Worm (Caenorhabditis elegans) whole organism, young adult: ENCODE measurements around the gene Y39G8B.10.
A peak's percentile ranks its signal among the peaks of the same experiment; 100 is the strongest.

Experiments used
- B0019.2 ChIP-seq: fragments of 200-800 bp; sonication (Bioruptor generic); conservative IDR thresholded peaks from 2 replicates; pipeline ENCODE4 v1.3.6; 2022; ENCODE audit warnings: missing genetic modification reagents, missing genetic modification characterization, missing compliant biosample characterization
- B0336.3 ChIP-seq: fragments of 200-800 bp; sonication (Bioruptor generic); IDR thresholded peaks from 2 replicates; pipeline ENCODE4 v1.3.6; 2022; ENCODE audit warnings: missing genetic modification characterization, missing compliant biosample characterization
- C06A6.2 ChIP-seq: fragments of 200-800 bp; sonication (Bioruptor generic); conservative IDR thresholded peaks from 2 replicates; pipeline ENCODE4 v1.3.6; 2022; ENCODE audit warnings: missing genetic modification characterization, missing compliant biosample characterization
- D2030.7 ChIP-seq: fragments of 200-800 bp; sonication (Bioruptor generic); IDR thresholded peaks from 2 replicates; pipeline ENCODE4 v1.3.6; 2022; ENCODE audit warnings: missing genetic modification reagents, missing genetic modification characterization, missing compliant biosample characterization
- F55B11.4 ChIP-seq: sonication (generic microtip); optimal IDR thresholded peaks from 2 replicates; lab custom pipeline; 2016; ENCODE audit warnings: missing compliant biosample characterization, missing genetic modification characterization, borderline replicate concordance; ENCODE audit not compliant: insufficient read depth
- F57A8.1 ChIP-seq: fragments of 200-800 bp; sonication (Bioruptor generic); optimal IDR thresholded peaks from 2 replicates; lab custom pipeline; 2018; ENCODE audit warnings: mild to moderate bottlenecking, missing genetic modification characterization, moderate library complexity, missing compliant biosample characterization
- K11D2.4 ChIP-seq: fragments of 200-800 bp; sonication (Bioruptor generic); IDR thresholded peaks from 2 replicates; pipeline ENCODE4 v1.3.6; 2022; ENCODE audit warnings: missing genetic modification reagents, missing genetic modification characterization, missing compliant biosample characterization
- T07F8.4 ChIP-seq: sonication (generic microtip); optimal IDR thresholded peaks from 2 replicates; lab custom pipeline; 2016; ENCODE audit warnings: mild to moderate bottlenecking, missing genetic modification characterization, moderate library complexity, missing compliant biosample characterization
- T26A5.8 ChIP-seq: sonication (generic microtip); optimal IDR thresholded peaks from 2 replicates; lab custom pipeline; 2016; ENCODE audit warnings: missing genetic modification characterization, missing compliant biosample characterization
- akir-1 ChIP-seq: fragments of 200-800 bp; sonication (Bioruptor generic); optimal IDR thresholded peaks from 2 replicates; lab custom pipeline; 2018; ENCODE audit warnings: mild to moderate bottlenecking, missing genetic modification characterization, moderate library complexity, missing compliant biosample characterization
- ama-1 ChIP-seq, 3 experiments: fragments of 150-350 bp in 1 of 3; sonication (generic microtip) in 2 of 3; optimal IDR thresholded peaks; 2 replicates each; lab custom pipeline; 2014 to 2018; ENCODE audit warnings: missing biosample characterization in 2 of 3, missing genetic modification characterization in 2 of 3, missing genetic modification reagents in 2 of 3
- aptf-3 ChIP-seq: fragments of 200-800 bp; sonication (Bioruptor generic); IDR thresholded peaks from 2 replicates; pipeline ENCODE4 v1.3.6; 2022; ENCODE audit warnings: missing genetic modification characterization, missing compliant biosample characterization
- bed-1 ChIP-seq: fragments of 200-800 bp; sonication (Bioruptor generic); IDR thresholded peaks from 2 replicates; pipeline ENCODE4 v1.3.6; 2022; ENCODE audit warnings: missing genetic modification reagents, missing genetic modification characterization, missing compliant biosample characterization
- bed-2 ChIP-seq: fragments of 200-800 bp; sonication (Bioruptor generic); IDR thresholded peaks from 2 replicates; pipeline ENCODE4 v1.3.6; 2022; ENCODE audit warnings: missing genetic modification reagents, missing genetic modification characterization, missing compliant biosample characterization
- ceh-100 ChIP-seq: fragments of 200-800 bp; sonication (Bioruptor generic); IDR thresholded peaks from 2 replicates; pipeline ENCODE4 v1.3.6; 2022; ENCODE audit warnings: missing genetic modification reagents, missing genetic modification characterization, missing compliant biosample characterization
- ceh-40 ChIP-seq: fragments of 200-800 bp; sonication (Bioruptor generic); IDR thresholded peaks from 2 replicates; pipeline ENCODE4 v1.3.6; 2022; ENCODE audit warnings: missing genetic modification characterization, missing compliant biosample characterization
- dox-1 ChIP-seq: fragments of 200-800 bp; sonication (Bioruptor generic); IDR thresholded peaks from 2 replicates; pipeline ENCODE4 v1.3.6; 2022; ENCODE audit warnings: missing genetic modification reagents, missing genetic modification characterization, missing compliant biosample characterization
- dpff-1 ChIP-seq: sonication (generic microtip); optimal IDR thresholded peaks from 2 replicates; lab custom pipeline; 2017; ENCODE audit warnings: mild to moderate bottlenecking, missing genetic modification characterization, missing compliant biosample characterization
- dpl-1 ChIP-seq: fragments of 150-350 bp; optimal IDR thresholded peaks from 2 replicates; lab custom pipeline; 2014; ENCODE audit warnings: missing biosample characterization, missing genetic modification reagents, missing genetic modification characterization
- egl-44 ChIP-seq: fragments of 200-800 bp; sonication (Bioruptor generic); IDR thresholded peaks from 2 replicates; pipeline ENCODE4 v1.3.6; 2022; ENCODE audit warnings: missing genetic modification reagents, missing genetic modification characterization, missing compliant biosample characterization
- egrh-3 ChIP-seq: fragments of 200-800 bp; sonication (Bioruptor generic); IDR thresholded peaks from 2 replicates; pipeline ENCODE4 v1.3.6; 2022; ENCODE audit warnings: missing genetic modification reagents, missing genetic modification characterization, missing compliant biosample characterization
- hlh-12 ChIP-seq: sonication (generic microtip); optimal IDR thresholded peaks from 2 replicates; lab custom pipeline; 2016; ENCODE audit warnings: missing genetic modification characterization, missing compliant biosample characterization
- hlh-26 ChIP-seq: fragments of 200-800 bp; sonication (Bioruptor generic); conservative IDR thresholded peaks from 2 replicates; pipeline ENCODE4 v1.3.6; 2022; ENCODE audit warnings: missing genetic modification reagents, missing genetic modification characterization, missing compliant biosample characterization
- hmg-1.2 ChIP-seq: fragments of 200-800 bp; sonication (Bioruptor generic); IDR thresholded peaks from 2 replicates; pipeline ENCODE4 v1.3.6; 2022; ENCODE audit warnings: missing genetic modification reagents, missing genetic modification characterization, missing compliant biosample characterization
- hrde-1 ChIP-seq: sonication (generic microtip); optimal IDR thresholded peaks from 2 replicates; lab custom pipeline; 2016; ENCODE audit warnings: missing genetic modification characterization, mild to moderate bottlenecking, missing compliant biosample characterization, moderate library complexity, missing genotype, missing genetic modification reagents, borderline replicate concordance
- lin-40 ChIP-seq: sonication (generic microtip); optimal IDR thresholded peaks from 2 replicates; lab custom pipeline; 2016; ENCODE audit warnings: missing genetic modification characterization, mild to moderate bottlenecking, missing compliant biosample characterization, missing genotype, missing genetic modification reagents
- lin-54 ChIP-seq: fragments of 200-800 bp; sonication (Bioruptor generic); optimal IDR thresholded peaks from 2 replicates; lab custom pipeline; 2018; ENCODE audit warnings: mild to moderate bottlenecking, missing genetic modification characterization, missing compliant biosample characterization
- lsl-1 ChIP-seq: fragments of 200-800 bp; sonication (Bioruptor generic); optimal IDR thresholded peaks from 2 replicates; lab custom pipeline; 2018; ENCODE audit warnings: mild to moderate bottlenecking, missing genetic modification characterization, moderate library complexity, missing compliant biosample characterization
- madf-10 ChIP-seq: sonication (generic microtip); optimal IDR thresholded peaks from 2 replicates; lab custom pipeline; 2016; ENCODE audit warnings: mild to moderate bottlenecking, missing genetic modification characterization, missing compliant biosample characterization
- madf-3 ChIP-seq: fragments of 200-800 bp; sonication (Bioruptor generic); IDR thresholded peaks from 2 replicates; pipeline ENCODE4 v1.3.6; 2022; ENCODE audit warnings: missing genetic modification reagents, missing genetic modification characterization, missing compliant biosample characterization
- mcd-1 ChIP-seq: fragments of 200-800 bp; sonication (Bioruptor generic); IDR thresholded peaks from 2 replicates; pipeline ENCODE4 v1.3.6; 2022; ENCODE audit warnings: missing genetic modification reagents, missing genetic modification characterization, missing compliant biosample characterization
- mel-28 ChIP-seq: sonication (generic microtip); optimal IDR thresholded peaks from 2 replicates; lab custom pipeline; 2016; ENCODE audit warnings: borderline replicate concordance, mild to moderate bottlenecking, missing genetic modification characterization, missing compliant biosample characterization
- mxl-1 ChIP-seq: sonication (generic microtip); optimal IDR thresholded peaks from 2 replicates; lab custom pipeline; 2016; ENCODE audit warnings: missing genetic modification characterization, missing compliant biosample characterization
- nfya-1 ChIP-seq: sonication (generic microtip); optimal IDR thresholded peaks from 2 replicates; lab custom pipeline; 2017; ENCODE audit warnings: antibody characterized with exemption, missing compliant biosample characterization, missing genetic modification characterization, borderline replicate concordance; ENCODE audit not compliant: insufficient read depth
- nfya-2 ChIP-seq: fragments of 200-800 bp; sonication (Bioruptor generic); IDR thresholded peaks from 2 replicates; pipeline ENCODE4 v1.3.6; 2022; ENCODE audit warnings: missing genetic modification reagents, missing genetic modification characterization, missing compliant biosample characterization
- nhr-179 ChIP-seq: sonication (generic microtip); optimal IDR thresholded peaks from 2 replicates; lab custom pipeline; 2016; ENCODE audit warnings: mild to moderate bottlenecking, missing genetic modification characterization, missing compliant biosample characterization
- nhr-27 ChIP-seq: fragments of 200-800 bp; sonication (Bioruptor generic); optimal IDR thresholded peaks from 2 replicates; lab custom pipeline; 2018; ENCODE audit warnings: mild to moderate bottlenecking, missing genetic modification characterization, moderate library complexity, missing compliant biosample characterization
- nhr-80 ChIP-seq: sonication (generic microtip); optimal IDR thresholded peaks from 2 replicates; lab custom pipeline; 2016; ENCODE audit warnings: missing genetic modification characterization, missing compliant biosample characterization
- pha-4 ChIP-seq: fragments of 150-350 bp; sonication (generic microtip); optimal IDR thresholded peaks from 2 replicates; lab custom pipeline; 2014; ENCODE audit warnings: missing biosample characterization, missing genetic modification reagents, missing genetic modification characterization
- repo-1 ChIP-seq: sonication (generic microtip); optimal IDR thresholded peaks from 2 replicates; lab custom pipeline; 2017; ENCODE audit warnings: mild to moderate bottlenecking, missing genetic modification characterization, missing compliant biosample characterization
- snpc-1.3 ChIP-seq: sonication (generic microtip); optimal IDR thresholded peaks from 2 replicates; lab custom pipeline; 2017; ENCODE audit warnings: missing genetic modification characterization, mild to moderate bottlenecking, missing compliant biosample characterization, antibody characterized with exemption, moderate library complexity, missing genotype, missing genetic modification reagents; ENCODE audit not compliant: insufficient read depth
- somi-1 ChIP-seq: fragments of 200-800 bp; sonication (Bioruptor generic); optimal IDR thresholded peaks from 2 replicates; lab custom pipeline; 2018; ENCODE audit warnings: mild to moderate bottlenecking, missing genetic modification characterization, missing compliant biosample characterization
- unc-130 ChIP-seq: sonication (generic microtip); optimal IDR thresholded peaks from 2 replicates; lab custom pipeline; 2016; ENCODE audit warnings: missing genetic modification reagents, missing genetic modification characterization, missing compliant biosample characterization
- zim-3 ChIP-seq: sonication (generic microtip); optimal IDR thresholded peaks from 2 replicates; lab custom pipeline; 2017; ENCODE audit warnings: mild to moderate bottlenecking, missing genetic modification characterization, moderate library complexity, missing compliant biosample characterization
- ztf-18 ChIP-seq: sonication (generic microtip); optimal IDR thresholded peaks from 2 replicates; lab custom pipeline; 2016; ENCODE audit warnings: missing genotype, mild to moderate bottlenecking, missing genetic modification characterization, missing compliant biosample characterization
- ztf-22 ChIP-seq: fragments of 200-800 bp; sonication (Bioruptor generic); optimal IDR thresholded peaks from 2 replicates; lab custom pipeline; 2018; ENCODE audit warnings: mild to moderate bottlenecking, missing genetic modification characterization, moderate library complexity, missing compliant biosample characterization
- ztf-25 ChIP-seq: fragments of 200-800 bp; sonication (Bioruptor generic); IDR thresholded peaks from 2 replicates; pipeline ENCODE4 v1.3.6; 2022; ENCODE audit warnings: missing genetic modification reagents, missing genetic modification characterization, missing compliant biosample characterization
- ztf-26 ChIP-seq: sonication (generic microtip); optimal IDR thresholded peaks from 2 replicates; lab custom pipeline; 2017; ENCODE audit warnings: missing genetic modification characterization, missing compliant biosample characterization
- ztf-6 ChIP-seq: fragments of 200-800 bp; sonication (Bioruptor generic); IDR thresholded peaks from 2 replicates; pipeline ENCODE4 v1.3.6; 2022; ENCODE audit warnings: missing genetic modification reagents, missing genetic modification characterization, missing compliant biosample characterization

The Y39G8B.10 gene

DNA sequence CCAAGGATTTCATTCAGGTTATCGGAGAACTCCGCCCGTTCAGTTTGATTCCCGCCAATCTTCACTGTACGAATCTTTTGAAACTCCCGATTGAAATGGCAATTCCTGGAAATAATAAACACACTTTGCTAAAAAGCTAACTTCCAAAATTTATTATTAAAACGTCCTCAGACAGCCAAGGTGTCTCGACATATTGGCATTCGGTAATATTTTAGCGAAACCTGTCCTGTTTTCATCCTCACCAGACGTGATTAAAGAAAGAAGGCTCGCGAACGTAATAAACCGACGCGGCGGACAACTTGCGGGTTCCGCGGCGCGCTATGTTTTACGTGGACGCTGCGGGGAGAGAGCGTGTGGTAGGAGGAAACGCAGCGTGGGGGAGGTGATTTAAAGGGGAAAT lies 35.3 kb upstream of the Y39G8B.10 start (continued):
- TF ChIP-seq repo-1 (tag; lab: Kevin White, UChicago) = peak; percentile 95
- TF ChIP-seq mxl-1 (tag; lab: Kevin White, UChicago) = no peak
- TF ChIP-seq madf-10 = peak; percentile 48
- TF ChIP-seq bed-1 (GFP tag; lab: Robert Waterston, UW) = no peak
- no peak for TF ChIP-seq nfya-2 (GFP tag; lab: Robert Waterston, UW)
- peak; percentile 100 for TF ChIP-seq hmg-1.2 (GFP tag; lab: Robert Waterston, UW)
- TF ChIP-seq nhr-179 (tag; lab: Kevin White, UChicago) = peak; percentile 73
- TF ChIP-seq zim-3 (tag; lab: Kevin White, UChicago) = peak; percentile 41
- TF ChIP-seq hlh-12 = peak; percentile 5
- TF ChIP-seq unc-130 (GFP tag; lab: Kevin White, UChicago) = peak; percentile 60
- no peak for TF ChIP-seq ceh-40 (GFP tag; lab: Robert Waterston, UW)
- TF ChIP-seq hlh-26 (GFP tag; lab: Robert Waterston, UW) = no peak
- TF ChIP-seq ztf-6 (GFP tag; lab: Robert Waterston, UW) = no peak
- peak; percentile 18 for TF ChIP-seq pha-4 (tag; lab: Kevin White, UChicago)
- TF ChIP-seq B0019.2 (GFP tag; lab: Robert Waterston, UW) = no peak
- TF ChIP-seq ceh-100 (GFP tag; lab: Robert Waterston, UW) = peak; percentile 80
- peak; percentile 81 for TF ChIP-seq ztf-26 (tag; lab: Kevin White, UChicago)
- no peak for TF ChIP-seq egl-44 (GFP tag; lab: Robert Waterston, UW)
- TF ChIP-seq ztf-22 = no peak
- TF ChIP-seq dpl-1 = peak; percentile 3
- TF ChIP-seq mel-28 = no peak
- no peak for TF ChIP-seq aptf-3 (GFP tag; lab: Robert Waterston, UW)
- peak; percentile 93 for TF ChIP-seq B0336.3 (GFP tag; lab: Robert Waterston, UW)
- peak; percentile 74; the same call in 1 of the 2 replicates for TF ChIP-seq K11D2.4 (GFP tag; lab: Robert Waterston, UW)
- peak; percentile 97 for TF ChIP-seq snpc-1.3
- TF ChIP-seq nhr-80 (tag; lab: Kevin White, UChicago) = peak; percentile 27
- TF ChIP-seq lin-40 (tag; lab: Kevin White, UChicago) = peak; percentile 89
- peak; percentile 74 for TF ChIP-seq ztf-18 (tag; lab: Kevin White, UChicago)
- TF ChIP-seq T26A5.8 (tag; lab: Kevin White, UChicago) = peak; percentile 78
- no peak for TF ChIP-seq F57A8.1 (GFP tag; lab: Kevin White, UChicago)
- peak; percentile 39 for TF ChIP-seq T07F8.4
- peak; percentile 85 for TF ChIP-seq lin-54 (GFP tag; lab: Kevin White, UChicago)
- TF ChIP-seq F55B11.4 (tag; lab: Kevin White, UChicago) = no peak
- peak; percentile 99 for TF ChIP-seq ama-1 (optimal IDR thresholded peaks at IDR 0.05; lab: Kevin White, UChicago)
- peak; percentile 5 to 38 for TF ChIP-seq ama-1 (GFP tag; optimal IDR thresholded peaks at IDR 0.05; lab: Kevin White, UChicago)
- TF ChIP-seq hrde-1 (tag; lab: Kevin White, UChicago) = peak; percentile 42
- peak; percentile 39; the same call in 1 of the 2 replicates for TF ChIP-seq egrh-3 (GFP tag; lab: Robert Waterston, UW)
- peak; percentile 95 for TF ChIP-seq dox-1 (GFP tag; lab: Robert Waterston, UW)
- TF ChIP-seq nfya-1 = no peak
- TF ChIP-seq mcd-1 (GFP tag; lab: Robert Waterston, UW) = peak; percentile 92
- peak; percentile 23 for TF ChIP-seq somi-1 (GFP tag; lab: Kevin White, UChicago)
- TF ChIP-seq C06A6.2 (GFP tag; lab: Robert Waterston, UW) = 0 out of 2 replicates have a peak, but pooled peaks have one; percentile 27
- TF ChIP-seq nhr-27 (tag; lab: Kevin White, UChicago) = peak; percentile 70
- peak; percentile 80 for TF ChIP-seq lsl-1 (GFP tag; lab: Kevin White, UChicago)
- peak; percentile 37; the same call in 1 of the 2 replicates for TF ChIP-seq madf-3 (GFP tag; lab: Robert Waterston, UW)
- TF ChIP-seq akir-1 = peak; percentile 52
- TF ChIP-seq dpff-1 = peak; percentile 89
- no peak for TF ChIP-seq ztf-25
- peak; percentile 96 for TF ChIP-seq D2030.7 (GFP tag; lab: Robert Waterston, UW)
- no peak for TF ChIP-seq bed-2 (GFP tag; lab: Robert Waterston, UW)
